Fruit fly (Drosophila melanogaster) whole organism, embryonic: ENCODE measurements around the gene ato.

Source experiments
- Antp ChIP-seq: fragments of 200-800 bp; sonication (Bioruptor generic); optimal IDR thresholded peaks from 3 replicates; lab custom pipeline; 2016; ENCODE audit warnings: missing biosample characterization, missing genetic modification characterization
- B-H1 ChIP-seq: fragments of 200-800 bp; sonication (Bioruptor generic); IDR thresholded peaks from 3 replicates; pipeline ENCODE4 v1.3.6; 2022; ENCODE audit warnings: missing biosample characterization, missing genetic modification characterization
- CG10209 ChIP-seq: fragments of 200-800 bp; sonication (Bioruptor generic); optimal IDR thresholded peaks from 3 replicates; lab custom pipeline; 2017; ENCODE audit warnings: missing biosample characterization, mild to moderate bottlenecking, missing genetic modification characterization, missing genetic modification reagents
- CG10979 ChIP-seq: fragments of 200-800 bp; sonication (Bioruptor generic); optimal IDR thresholded peaks from 2 replicates; lab custom pipeline; 2018; ENCODE audit warnings: missing biosample characterization, mild to moderate bottlenecking, missing genetic modification characterization, moderate library complexity
- CG12769 ChIP-seq: fragments of 200-800 bp; sonication (Bioruptor generic); optimal IDR thresholded peaks from 2 replicates; lab custom pipeline; 2019; ENCODE audit warnings: missing biosample characterization, mild to moderate bottlenecking, missing genetic modification characterization, moderate library complexity
- CG12942 ChIP-seq: fragments of 200-800 bp; sonication (Bioruptor generic); optimal IDR thresholded peaks from 3 replicates; lab custom pipeline; 2016; ENCODE audit warnings: missing biosample characterization, missing genetic modification characterization
- CG13287 ChIP-seq: fragments of 200-800 bp; sonication (Bioruptor generic); IDR thresholded peaks from 2 replicates; pipeline ENCODE4 v1.3.6; 2022; ENCODE audit warnings: missing biosample characterization, missing genetic modification characterization; ENCODE audit not compliant: partially characterized antibody
- CG14050 ChIP-seq: fragments of 200-800 bp; sonication (Bioruptor generic); IDR thresholded peaks from 3 replicates; pipeline ENCODE4 v1.3.6; 2022; ENCODE audit warnings: missing biosample characterization, missing genetic modification characterization
- CG15514 ChIP-seq: fragments of 200-800 bp; sonication (Bioruptor generic); optimal IDR thresholded peaks from 3 replicates; lab custom pipeline; 2017; ENCODE audit warnings: missing biosample characterization, missing genetic modification characterization, mild to moderate bottlenecking, moderate library complexity, missing genetic modification reagents
- CG15601 ChIP-seq: fragments of 200-800 bp; sonication (Bioruptor generic); optimal IDR thresholded peaks from 3 replicates; lab custom pipeline; 2019; ENCODE audit warnings: missing biosample characterization, mild to moderate bottlenecking, missing genetic modification characterization, moderate library complexity
- CG15696 ChIP-seq: fragments of 200-800 bp; sonication (Bioruptor generic); optimal IDR thresholded peaks from 2 replicates; lab custom pipeline; 2019; ENCODE audit warnings: missing biosample characterization, mild to moderate bottlenecking, missing genetic modification characterization, moderate library complexity
- CG17802 ChIP-seq: fragments of 200-800 bp; sonication (Bioruptor generic); optimal IDR thresholded peaks from 2 replicates; lab custom pipeline; 2018; ENCODE audit warnings: missing biosample characterization, mild to moderate bottlenecking, missing genetic modification characterization, moderate library complexity
- CG17829 ChIP-seq: fragments of 200-800 bp; optimal IDR thresholded peaks from 2 replicates; lab custom pipeline; 2019; ENCODE audit warnings: missing biosample characterization, mild to moderate bottlenecking, missing genetic modification characterization, moderate library complexity
- CG31365 ChIP-seq: fragments of 200-800 bp; sonication (Bioruptor generic); optimal IDR thresholded peaks from 2 replicates; lab custom pipeline; 2018; ENCODE audit warnings: missing biosample characterization, mild to moderate bottlenecking, missing genetic modification characterization
- CG3407 ChIP-seq: fragments of 200-800 bp; sonication (Bioruptor generic); optimal IDR thresholded peaks from 2 replicates; lab custom pipeline; 2018; ENCODE audit warnings: missing biosample characterization, mild to moderate bottlenecking, missing genetic modification characterization
- CG34422 ChIP-seq: fragments of 200-800 bp; sonication (Bioruptor generic); IDR thresholded peaks from 3 replicates; pipeline ENCODE4 v1.3.6; 2022; ENCODE audit warnings: missing biosample characterization, missing genetic modification characterization
- CG3838 ChIP-seq: fragments of 200-800 bp; sonication (Bioruptor generic); optimal IDR thresholded peaks from 3 replicates; lab custom pipeline; 2016; ENCODE audit warnings: missing biosample characterization, missing genetic modification characterization
- CG4730 ChIP-seq: fragments of 200-800 bp; sonication (Bioruptor generic); IDR thresholded peaks from 2 replicates; pipeline ENCODE4 v1.3.6; 2022; ENCODE audit warnings: missing biosample characterization, missing genetic modification characterization
- CG5245 ChIP-seq: fragments of 200-800 bp; sonication (Bioruptor generic); optimal IDR thresholded peaks from 3 replicates; lab custom pipeline; 2016; ENCODE audit warnings: missing biosample characterization, missing genetic modification characterization
- CG6854 ChIP-seq: fragments of 200-800 bp; sonication (Bioruptor generic); optimal IDR thresholded peaks from 3 replicates; lab custom pipeline; 2017; ENCODE audit warnings: missing biosample characterization, mild to moderate bottlenecking, missing genetic modification characterization
- CG7963 ChIP-seq: fragments of 200-800 bp; sonication (Bioruptor generic); IDR thresholded peaks from 3 replicates; pipeline ENCODE4 v1.3.6; 2022; ENCODE audit warnings: missing biosample characterization, missing genetic modification characterization; ENCODE audit not compliant: partially characterized antibody
- CG7987 ChIP-seq: fragments of 200-800 bp; sonication (Bioruptor generic); optimal IDR thresholded peaks from 2 replicates; lab custom pipeline; 2018; ENCODE audit warnings: missing biosample characterization, mild to moderate bottlenecking, missing genetic modification characterization, moderate library complexity
- CG8924 ChIP-seq: fragments of 200-800 bp; optimal IDR thresholded peaks from 3 replicates; lab custom pipeline; 2019; ENCODE audit warnings: missing biosample characterization, mild to moderate bottlenecking, missing genetic modification characterization, moderate library complexity
- CG9437 ChIP-seq: fragments of 200-800 bp; sonication (Bioruptor generic); optimal IDR thresholded peaks from 2 replicates; lab custom pipeline; 2018; ENCODE audit warnings: missing biosample characterization, mild to moderate bottlenecking, missing genetic modification characterization
- D ChIP-seq, 2 experiments: fragments of 200-800 bp in 1 of 2; fragments of >200 bp in 1 of 2; sonication (Bioruptor generic) in 1 of 2; optimal IDR thresholded peaks; 2 replicates in 1 of 2; 3 replicates in 1 of 2; lab custom pipeline; 2017; ENCODE audit warnings: mild to moderate bottlenecking in 1 of 2, missing biosample characterization in 1 of 2, missing genetic modification characterization in 1 of 2, missing genetic modification reagents in 1 of 2
- Gug ChIP-seq: fragments of 200-800 bp; sonication (Bioruptor generic); IDR thresholded peaks from 4 replicates; pipeline ENCODE4 v1.3.6; 2022; ENCODE audit warnings: missing biosample characterization, missing genetic modification characterization
- HLH3B ChIP-seq: fragments of 200-800 bp; sonication (Bioruptor generic); IDR thresholded peaks from 2 replicates; pipeline ENCODE4 v1.3.6; 2022; ENCODE audit warnings: missing biosample characterization, missing genetic modification characterization
- Hr51 ChIP-seq, 2 experiments: fragments of 200-800 bp; sonication (Bioruptor generic); optimal IDR thresholded peaks; 2 replicates in 1 of 2; 3 replicates in 1 of 2; lab custom pipeline; 2016 to 2018; ENCODE audit warnings: missing biosample characterization in 2 of 2, missing genetic modification characterization in 2 of 2, mild to moderate bottlenecking in 1 of 2, moderate library complexity in 1 of 2
- Hr78 ChIP-seq, 2 experiments: fragments of 200-800 bp in 1 of 2; fragments of >200 bp in 1 of 2; sonication (Bioruptor generic) in 1 of 2; optimal IDR thresholded peaks; 2 replicates each; lab custom pipeline; 2017 to 2019; ENCODE audit warnings: missing biosample characterization in 2 of 2, missing genetic modification characterization in 2 of 2, mild to moderate bottlenecking in 1 of 2, moderate library complexity in 1 of 2
- Lpt ChIP-seq: fragments of >200 bp; optimal IDR thresholded peaks from 2 replicates; lab custom pipeline; 2018; ENCODE audit warnings: missing biosample characterization, missing genetic modification characterization
- MESR4 ChIP-seq: fragments of 200-800 bp; sonication (Bioruptor generic); optimal IDR thresholded peaks from 2 replicates; lab custom pipeline; 2018; ENCODE audit warnings: missing biosample characterization, mild to moderate bottlenecking, missing genetic modification characterization, moderate library complexity
- NC2α ChIP-seq: fragments of 200-800 bp; sonication (Bioruptor generic); optimal IDR thresholded peaks from 2 replicates; lab custom pipeline; 2016; ENCODE audit warnings: missing biosample characterization, missing genetic modification characterization
- Oaz ChIP-seq: fragments of 200-800 bp; sonication (Bioruptor generic); IDR thresholded peaks from 2 replicates; pipeline ENCODE4 v1.3.6; 2022; ENCODE audit warnings: missing biosample characterization, missing genetic modification characterization
- Rfx ChIP-seq: fragments of 200-800 bp; sonication (Bioruptor generic); IDR thresholded peaks from 2 replicates; pipeline ENCODE4 v1.3.6; 2022; ENCODE audit warnings: missing biosample characterization, missing genetic modification characterization
- Tbp ChIP-seq: fragments of >200 bp; optimal IDR thresholded peaks from 2 replicates; lab custom pipeline; 2018; ENCODE audit warnings: missing biosample characterization, missing genetic modification characterization
- Xbp1 ChIP-seq: fragments of 200-800 bp; sonication (Bioruptor generic); optimal IDR thresholded peaks from 3 replicates; lab custom pipeline; 2016; ENCODE audit warnings: missing biosample characterization, mild to moderate bottlenecking, missing genetic modification characterization
- al ChIP-seq: fragments of 200-800 bp; sonication (Bioruptor generic); IDR thresholded peaks from 2 replicates; pipeline ENCODE4 v1.3.6; 2022; ENCODE audit warnings: missing biosample characterization, missing genetic modification characterization
- chn ChIP-seq: fragments of 200-800 bp; sonication (Bioruptor generic); optimal IDR thresholded peaks from 2 replicates; lab custom pipeline; 2016; ENCODE audit warnings: missing biosample characterization, missing genetic modification characterization
- gro ChIP-seq: fragments of 200-800 bp; sonication (Bioruptor generic); optimal IDR thresholded peaks from 2 replicates; lab custom pipeline; 2016; ENCODE audit warnings: missing biosample characterization, missing genetic modification characterization
- her ChIP-seq: fragments of 200-800 bp; sonication (Bioruptor generic); optimal IDR thresholded peaks from 2 replicates; lab custom pipeline; 2016; ENCODE audit warnings: missing biosample characterization, missing genetic modification characterization
- kah ChIP-seq: fragments of 200-800 bp; sonication (Bioruptor generic); optimal IDR thresholded peaks from 2 replicates; lab custom pipeline; 2018; ENCODE audit warnings: missing biosample characterization, mild to moderate bottlenecking, missing genetic modification characterization
- kni ChIP-seq: fragments of 200-800 bp; sonication (Bioruptor generic); optimal IDR thresholded peaks from 3 replicates; lab custom pipeline; 2017; ENCODE audit warnings: mild to moderate bottlenecking, missing biosample characterization, missing genetic modification reagents, missing genetic modification characterization
- nmo ChIP-seq: fragments of 200-800 bp; sonication (Bioruptor generic); optimal IDR thresholded peaks from 2 replicates; lab custom pipeline; 2018; ENCODE audit warnings: missing biosample characterization, mild to moderate bottlenecking, missing genetic modification characterization, moderate library complexity
- repo ChIP-seq: fragments of 200-800 bp; sonication (Bioruptor generic); optimal IDR thresholded peaks from 2 replicates; lab custom pipeline; 2016; ENCODE audit warnings: missing biosample characterization, missing genetic modification characterization
- sc ChIP-seq, 3 experiments: fragments of >200 bp in 2 of 3; fragments of 200-800 bp in 1 of 3; sonication (Bioruptor generic) in 1 of 3; optimal IDR thresholded peaks; 2 replicates in 2 of 3; 3 replicates in 1 of 3; lab custom pipeline; 2017; ENCODE audit warnings: mild to moderate bottlenecking in 1 of 3, missing biosample characterization in 1 of 3, missing genetic modification characterization in 1 of 3, missing genetic modification reagents in 1 of 3
- seq ChIP-seq: fragments of 200-800 bp; sonication (Bioruptor generic); IDR thresholded peaks from 2 replicates; pipeline ENCODE4 v1.3.6; 2022; ENCODE audit warnings: missing biosample characterization, missing genetic modification characterization
- tap ChIP-seq: fragments of 200-800 bp; optimal IDR thresholded peaks from 3 replicates; lab custom pipeline; 2019; ENCODE audit warnings: missing biosample characterization, mild to moderate bottlenecking, missing genetic modification characterization, moderate library complexity

ato gene

DNA sequence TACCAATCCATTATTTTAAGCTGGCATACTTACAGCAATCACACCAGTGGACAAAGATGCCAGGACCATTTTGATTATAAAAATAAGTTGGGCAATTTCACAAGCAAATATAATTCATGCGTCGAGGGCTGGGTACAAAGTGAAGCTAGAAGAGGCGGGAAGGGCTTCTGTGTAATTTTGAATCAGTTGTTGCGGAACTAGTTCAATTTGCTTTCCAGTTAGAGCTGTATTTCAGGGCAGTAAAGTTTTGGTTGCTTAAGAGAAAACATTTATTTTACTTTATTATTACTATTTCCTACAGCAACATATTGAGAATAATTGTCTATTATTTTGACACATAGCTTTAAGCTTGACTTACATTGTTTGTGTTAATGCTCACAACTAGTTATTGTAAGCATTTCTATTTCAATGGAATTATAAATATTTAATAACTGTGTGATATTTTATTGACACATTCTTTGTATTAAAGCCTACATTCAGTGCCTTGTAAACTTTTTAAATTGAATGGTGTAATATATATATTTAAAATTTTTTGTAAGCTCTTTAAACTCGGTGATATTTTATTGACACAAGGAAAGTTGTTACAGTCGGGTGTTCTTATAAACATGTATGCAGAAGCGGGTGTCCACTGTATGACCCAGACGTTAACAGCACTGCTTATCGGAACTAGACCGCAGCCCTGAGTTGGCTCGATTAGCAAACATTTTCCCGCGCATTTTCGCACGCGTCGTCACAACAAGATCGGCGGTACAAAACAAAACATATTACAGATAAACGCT is 13.4 kb upstream of the ato start, which contains the start of the genes RPA1 and Mcm2 (continued):
- TF ChIP-seq Hr78 (GFP tag; optimal IDR thresholded peaks at IDR 0.05; lab: Kevin White, UChicago) (no peak), CG15514 (GFP tag; lab: Kevin White, UChicago) (peak; percentile 98), her (GFP tag; lab: Kevin White, UChicago) (no peak), gro (GFP tag; lab: Kevin White, UChicago) (no peak), CG17829 (tag; lab: Kevin White, UChicago) (peak; percentile 81), Xbp1 (GFP tag; lab: Kevin White, UChicago) (peak; percentile 88), CG6854 (no peak), kah (GFP tag; lab: Kevin White, UChicago) (peak; percentile 10), chn (peak; percentile 68), B-H1 (peak; percentile 44; the same call in 2 of the 3 replicates), CG8924 (tag; lab: Kevin White, UChicago) (peak; percentile 81), tap (tag; lab: Kevin White, UChicago) (no peak), Oaz (GFP tag; lab: Robert Waterston, UW) (0 out of 2 replicates have a peak, but pooled peaks have one; percentile 29), CG17802 (tag; lab: Kevin White, UChicago) (peak; percentile 15), kni (GFP tag; lab: Kevin White, UChicago) (peak; percentile 76), Lpt (GFP tag; lab: Kevin White, UChicago) (no peak), seq (peak; percentile 43; the same call in 1 of the 2 replicates), sc (optimal IDR thresholded peaks at IDR 0.05; lab: Kevin White, UChicago) (no peak), sc (GFP tag; optimal IDR thresholded peaks at IDR 0.05; lab: Kevin White, UChicago) (peak; percentile 58), CG3407 (GFP tag; lab: Kevin White, UChicago) (peak; percentile 38), Hr51 (GFP tag; optimal IDR thresholded peaks at IDR 0.05; lab: Kevin White, UChicago) (peak in 1 of 2 experiments; percentile 60), nmo (peak; percentile 87), Tbp (GFP tag; lab: Kevin White, UChicago) (no peak), CG10209 (GFP tag; lab: Kevin White, UChicago) (peak; percentile 76), CG34422 (GFP tag; lab: Robert Waterston, UW) (peak; percentile 88), CG31365 (tag; lab: Kevin White, UChicago) (peak; percentile 86), HLH3B (peak; percentile 56), CG15601 (tag; lab: Kevin White, UChicago) (peak; percentile 47), CG12769 (tag; lab: Kevin White, UChicago) (no peak), CG3838 (no peak), repo (GFP tag; lab: Kevin White, UChicago) (no peak), CG7963 (GFP tag; lab: Robert Waterston, UW) (no peak), CG10979 (tag; lab: Kevin White, UChicago) (peak; percentile 66), CG13287 (GFP tag; lab: Robert Waterston, UW) (peak; percentile 21; the same call in 1 of the 2 replicates), D (optimal IDR thresholded peaks at IDR 0.05; lab: Kevin White, UChicago) (no peak), D (GFP tag; optimal IDR thresholded peaks at IDR 0.05; lab: Kevin White, UChicago) (peak; percentile 70), CG7987 (no peak), CG4730 (GFP tag; lab: Robert Waterston, UW) (peak; percentile 49), CG15696 (tag; lab: Kevin White, UChicago) (peak; percentile 72), CG12942 (GFP tag; lab: Kevin White, UChicago) (peak; percentile 69), NC2α (GFP tag; lab: Kevin White, UChicago) (no peak), Antp (GFP tag; lab: Kevin White, UChicago) (peak; percentile 58), CG14050 (peak; percentile 23; the same call in 1 of the 3 replicates), Rfx (peak; percentile 91), MESR4 (GFP tag; lab: Kevin White, UChicago) (peak; percentile 42), CG5245 (GFP tag; lab: Kevin White, UChicago) (peak; percentile 68), al (GFP tag; lab: Robert Waterston, UW) (peak; percentile 81), CG9437 (GFP tag; lab: Kevin White, UChicago) (peak; percentile 77), Gug (GFP tag; lab: Robert Waterston, UW) (peak; percentile 93)
